Worm (Caenorhabditis elegans): ENCODE data around the gene bath-30.
A peak's percentile ranks its signal among the peaks of the same experiment; 100 is the strongest.

Gene bath-30

DNA sequence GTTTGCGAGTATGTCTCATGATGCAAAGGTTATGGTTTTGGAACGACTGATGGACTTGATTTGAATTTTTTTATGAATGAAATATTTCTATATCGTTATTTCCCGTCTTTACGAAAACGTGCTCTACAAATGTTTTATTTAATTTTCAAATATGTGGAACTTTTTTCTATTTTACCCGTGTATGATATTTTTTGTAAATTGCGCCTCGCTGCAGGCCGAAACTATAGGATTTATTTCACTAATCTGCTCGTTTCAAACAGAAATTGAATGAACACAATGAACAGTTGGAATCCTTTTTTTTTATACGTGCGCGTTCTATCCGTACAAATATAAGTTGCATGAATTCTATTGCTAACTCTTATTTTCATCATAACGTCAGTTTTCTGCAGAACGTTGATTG is 48.3 kb downstream of the bath-30 start, which contains the start of gene btb-18:
Gene btb-18, plus strand, starts transcription at position 301 of the 400 bp plus-strand sequence.
- no peak for TF ChIP-seq pag-3 (tag; optimal IDR thresholded peaks at IDR 0.05; ENCODE audit: borderline replicate concordance, insufficient read depth)
- TF ChIP-seq fkh-4 (tag; optimal IDR thresholded peaks at IDR 0.05; ENCODE audit: borderline replicate concordance) = no peak
- TF ChIP-seq sox-4 (tag; optimal IDR thresholded peaks at IDR 0.05) = no peak
- TF ChIP-seq nhr-20 (tag; optimal IDR thresholded peaks at IDR 0.05) = no peak
- TF ChIP-seq hpl-2 (GFP tag; optimal IDR thresholded peaks at IDR 0.05) = no peak
- TF ChIP-seq nhr-84 (tag; optimal IDR thresholded peaks at IDR 0.05) = no peak
- no peak for TF ChIP-seq mep-1 (tag; optimal IDR thresholded peaks at IDR 0.05)
- TF ChIP-seq pqm-1 (tag; optimal IDR thresholded peaks at IDR 0.05) = no peak
- no peak for TF ChIP-seq lin-39 (tag; optimal IDR thresholded peaks at IDR 0.05)
- TF ChIP-seq nhr-28 (tag; optimal IDR thresholded peaks at IDR 0.05) = no peak
- no peak for TF ChIP-seq irx-1 (tag; optimal IDR thresholded peaks at IDR 0.05)
- no peak for TF ChIP-seq mef-2 (tag; optimal IDR thresholded peaks at IDR 0.05)
- TF ChIP-seq lin-15B (tag; optimal IDR thresholded peaks at IDR 0.05) = no peak
- TF ChIP-seq nhr-11 (tag; optimal IDR thresholded peaks at IDR 0.05) = no peak
- TF ChIP-seq xbp-1 (tag; optimal IDR thresholded peaks at IDR 0.05) = no peak
- no peak for TF ChIP-seq efl-1 (optimal IDR thresholded peaks at IDR 0.05)
- TF ChIP-seq efl-1 (GFP tag; optimal IDR thresholded peaks at IDR 0.05 in 1 of 2) = no peak

DNA sequence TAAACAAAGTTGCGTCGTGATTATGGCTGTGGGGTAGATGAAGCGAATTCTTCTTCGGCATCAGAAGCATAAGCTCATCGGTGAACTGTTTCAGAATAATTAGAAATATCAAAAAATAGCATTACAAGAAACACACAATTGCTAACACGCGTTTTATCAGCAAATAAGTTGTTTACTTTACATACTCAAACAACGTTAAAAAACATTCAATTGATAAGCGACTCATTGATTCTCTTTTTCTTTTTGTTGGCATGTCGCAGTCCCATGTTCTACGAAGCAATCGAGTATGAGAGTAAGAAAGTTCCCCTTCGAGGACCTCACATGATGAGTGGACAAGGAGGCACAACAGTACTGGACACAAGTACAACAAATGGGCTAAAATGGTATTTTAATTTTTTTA is 49.5 kb downstream of the bath-30 start, which contains the start of gene btb-16:
Gene btb-16, plus strand, starts transcription at position 240 of the 400 bp plus-strand sequence.
- TF ChIP-seq efl-1 (optimal IDR thresholded peaks at IDR 0.05) = no peak
- peak in 1 of 2 experiments; percentile 77 for TF ChIP-seq efl-1 (GFP tag; optimal IDR thresholded peaks at IDR 0.05 in 1 of 2)
- TF ChIP-seq elt-2 (tag; optimal IDR thresholded peaks at IDR 0.05) = peak; percentile 70
- peak in 1 of 2 experiments; percentile 22 for TF ChIP-seq lin-35 (GFP tag; optimal IDR thresholded peaks at IDR 0.05)
- TF ChIP-seq fkh-4 (tag; optimal IDR thresholded peaks at IDR 0.05; ENCODE audit: borderline replicate concordance) = no peak
